Worm (Caenorhabditis elegans) whole organism, young adult: Measurements from ENCODE around the gene ptr-13.

Experiments
- B0336.3 ChIP-seq: fragments of 200-800 bp; sonication (Bioruptor generic); IDR thresholded peaks from 2 replicates; pipeline ENCODE4 v1.3.6; 2022; ENCODE audit warnings: missing genetic modification characterization, missing compliant biosample characterization
- C17E4.6 ChIP-seq: fragments of 200-800 bp; sonication (Bioruptor generic); IDR thresholded peaks from 2 replicates; pipeline ENCODE4 v1.3.6; 2022; ENCODE audit warnings: missing genetic modification reagents, missing genetic modification characterization, missing compliant biosample characterization
- D2030.7 ChIP-seq: fragments of 200-800 bp; sonication (Bioruptor generic); IDR thresholded peaks from 2 replicates; pipeline ENCODE4 v1.3.6; 2022; ENCODE audit warnings: missing genetic modification reagents, missing genetic modification characterization, missing compliant biosample characterization
- F23B12.7 ChIP-seq: sonication (generic microtip); optimal IDR thresholded peaks from 2 replicates; lab custom pipeline; 2017; ENCODE audit warnings: missing genetic modification characterization, mild to moderate bottlenecking, missing compliant biosample characterization, antibody characterized with exemption, moderate library complexity; ENCODE audit not compliant: insufficient read depth
- F37B4.10 ChIP-seq: fragments of 200-800 bp; sonication (Bioruptor generic); IDR thresholded peaks from 2 replicates; pipeline ENCODE4 v1.3.6; 2022; ENCODE audit warnings: missing genetic modification characterization, missing compliant biosample characterization
- F49E8.2 ChIP-seq: sonication (generic microtip); optimal IDR thresholded peaks from 3 replicates; lab custom pipeline; 2017; ENCODE audit warnings: missing genetic modification characterization, mild to moderate bottlenecking, missing compliant biosample characterization, antibody characterized with exemption, moderate library complexity; ENCODE audit not compliant: insufficient read depth
- K11D2.4 ChIP-seq: fragments of 200-800 bp; sonication (Bioruptor generic); IDR thresholded peaks from 2 replicates; pipeline ENCODE4 v1.3.6; 2022; ENCODE audit warnings: missing genetic modification reagents, missing genetic modification characterization, missing compliant biosample characterization
- T26A5.8 ChIP-seq: sonication (generic microtip); optimal IDR thresholded peaks from 2 replicates; lab custom pipeline; 2016; ENCODE audit warnings: missing genetic modification characterization, missing compliant biosample characterization
- Y53G8AR.9 ChIP-seq: fragments of 200-800 bp; sonication (Bioruptor generic); conservative IDR thresholded peaks from 2 replicates; pipeline ENCODE4 v1.3.6; 2022; ENCODE audit warnings: missing genetic modification reagents, missing genetic modification characterization, missing compliant biosample characterization
- Y95B8A.8 ChIP-seq: fragments of 200-800 bp; sonication (Bioruptor generic); IDR thresholded peaks from 2 replicates; pipeline ENCODE4 v1.3.6; 2022; ENCODE audit warnings: missing genetic modification reagents, missing genetic modification characterization, missing compliant biosample characterization
- bed-1 ChIP-seq: fragments of 200-800 bp; sonication (Bioruptor generic); IDR thresholded peaks from 2 replicates; pipeline ENCODE4 v1.3.6; 2022; ENCODE audit warnings: missing genetic modification reagents, missing genetic modification characterization, missing compliant biosample characterization
- cebp-1 ChIP-seq, 2 experiments: fragments of 200-800 bp in 1 of 2; sonication (Bioruptor generic) in 1 of 2; sonication (generic microtip) in 1 of 2; IDR thresholded peaks in 1 of 2; optimal IDR thresholded peaks in 1 of 2; 2 replicates each; pipeline versions ENCODE4 v1.3.6 to Lab custom; 2017 to 2022; ENCODE audit warnings: missing compliant biosample characterization in 2 of 2, missing genetic modification characterization in 2 of 2, mild to moderate bottlenecking in 1 of 2, missing genetic modification reagents in 1 of 2, moderate library complexity in 1 of 2
- ceh-27 ChIP-seq: fragments of 200-800 bp; sonication (Bioruptor generic); optimal IDR thresholded peaks from 2 replicates; lab custom pipeline; 2018; ENCODE audit warnings: mild to moderate bottlenecking, missing genetic modification characterization, moderate library complexity, missing compliant biosample characterization
- dpl-1 ChIP-seq: fragments of 150-350 bp; optimal IDR thresholded peaks from 2 replicates; lab custom pipeline; 2014; ENCODE audit warnings: missing biosample characterization, missing genetic modification reagents, missing genetic modification characterization
- efl-1 ChIP-seq: fragments of 150-350 bp; optimal IDR thresholded peaks from 2 replicates; lab custom pipeline; 2014; ENCODE audit warnings: missing biosample characterization, missing genetic modification reagents, missing genetic modification characterization
- lag-1 ChIP-seq: fragments of 200-800 bp; sonication (Bioruptor generic); IDR thresholded peaks from 2 replicates; pipeline ENCODE4 v1.3.6; 2022; ENCODE audit warnings: missing genetic modification reagents, missing genetic modification characterization, missing compliant biosample characterization
- let-607 ChIP-seq, 2 experiments: fragments of 200-800 bp in 1 of 2; sonication (Bioruptor generic) in 1 of 2; sonication (generic microtip) in 1 of 2; optimal IDR thresholded peaks; 2 replicates each; lab custom pipeline; 2016 to 2018; ENCODE audit warnings: mild to moderate bottlenecking in 2 of 2, missing compliant biosample characterization in 2 of 2, missing genetic modification characterization in 2 of 2, moderate library complexity in 2 of 2, missing genotype in 1 of 2
- lin-40 ChIP-seq: sonication (generic microtip); optimal IDR thresholded peaks from 2 replicates; lab custom pipeline; 2016; ENCODE audit warnings: missing genetic modification characterization, mild to moderate bottlenecking, missing compliant biosample characterization, missing genotype, missing genetic modification reagents
- lsl-1 ChIP-seq: fragments of 200-800 bp; sonication (Bioruptor generic); optimal IDR thresholded peaks from 2 replicates; lab custom pipeline; 2018; ENCODE audit warnings: mild to moderate bottlenecking, missing genetic modification characterization, moderate library complexity, missing compliant biosample characterization
- lsy-27 ChIP-seq: sonication (generic microtip); optimal IDR thresholded peaks from 2 replicates; lab custom pipeline; 2017; ENCODE audit warnings: missing genetic modification characterization, mild to moderate bottlenecking, missing compliant biosample characterization, antibody characterized with exemption, missing genotype, borderline replicate concordance; ENCODE audit not compliant: insufficient read depth
- madf-10 ChIP-seq: sonication (generic microtip); optimal IDR thresholded peaks from 2 replicates; lab custom pipeline; 2016; ENCODE audit warnings: mild to moderate bottlenecking, missing genetic modification characterization, missing compliant biosample characterization
- mcd-1 ChIP-seq: fragments of 200-800 bp; sonication (Bioruptor generic); IDR thresholded peaks from 2 replicates; pipeline ENCODE4 v1.3.6; 2022; ENCODE audit warnings: missing genetic modification reagents, missing genetic modification characterization, missing compliant biosample characterization
- mes-4 ChIP-seq: sonication (generic microtip); optimal IDR thresholded peaks from 2 replicates; lab custom pipeline; 2016; ENCODE audit warnings: missing genotype, missing genetic modification characterization, missing compliant biosample characterization
- mxl-1 ChIP-seq: sonication (generic microtip); optimal IDR thresholded peaks from 2 replicates; lab custom pipeline; 2016; ENCODE audit warnings: missing genetic modification characterization, missing compliant biosample characterization
- nfyb-1 ChIP-seq: fragments of 200-800 bp; sonication (Bioruptor generic); IDR thresholded peaks from 2 replicates; pipeline ENCODE4 v1.3.6; 2022; ENCODE audit warnings: missing genetic modification reagents, missing genetic modification characterization, missing compliant biosample characterization
- nhr-179 ChIP-seq: sonication (generic microtip); optimal IDR thresholded peaks from 2 replicates; lab custom pipeline; 2016; ENCODE audit warnings: mild to moderate bottlenecking, missing genetic modification characterization, missing compliant biosample characterization
- nhr-27 ChIP-seq: fragments of 200-800 bp; sonication (Bioruptor generic); optimal IDR thresholded peaks from 2 replicates; lab custom pipeline; 2018; ENCODE audit warnings: mild to moderate bottlenecking, missing genetic modification characterization, moderate library complexity, missing compliant biosample characterization
- pha-4 ChIP-seq: fragments of 150-350 bp; sonication (generic microtip); optimal IDR thresholded peaks from 2 replicates; lab custom pipeline; 2014; ENCODE audit warnings: missing biosample characterization, missing genetic modification reagents, missing genetic modification characterization
- rec-8 ChIP-seq, 2 experiments: sonication (generic microtip); optimal IDR thresholded peaks; 2 replicates each; lab custom pipeline; 2016; ENCODE audit warnings: mild to moderate bottlenecking in 2 of 2, missing genetic modification characterization in 2 of 2, missing genetic modification reagents in 2 of 2, missing genotype in 2 of 2, missing biosample characterization in 1 of 2, missing compliant biosample characterization in 1 of 2, moderate library complexity in 1 of 2
- rpc-1 ChIP-seq, 2 experiments: fragments of 150-350 bp in 1 of 2; sonication (generic microtip) in 1 of 2; optimal IDR thresholded peaks; 2 replicates each; lab custom pipeline; 2014 to 2018; ENCODE audit warnings: missing biosample characterization in 1 of 2, missing genetic modification characterization in 1 of 2, missing genetic modification reagents in 1 of 2, missing genotype in 1 of 2
- snpc-3.4 ChIP-seq: sonication (generic microtip); optimal IDR thresholded peaks from 2 replicates; lab custom pipeline; 2017; ENCODE audit warnings: missing genetic modification characterization, mild to moderate bottlenecking, missing compliant biosample characterization, antibody characterized with exemption, moderate library complexity, missing genotype, missing genetic modification reagents
- tbx-9 ChIP-seq: sonication (generic microtip); optimal IDR thresholded peaks from 2 replicates; lab custom pipeline; 2016; ENCODE audit warnings: borderline replicate concordance, missing genetic modification characterization, inconsistent platforms, missing compliant biosample characterization
- unc-62 ChIP-seq: fragments of 150-350 bp; optimal IDR thresholded peaks from 2 replicates; lab custom pipeline; 2014; ENCODE audit warnings: missing biosample characterization, missing genetic modification reagents, missing genetic modification characterization
- ztf-18 ChIP-seq: sonication (generic microtip); optimal IDR thresholded peaks from 2 replicates; lab custom pipeline; 2016; ENCODE audit warnings: missing genotype, mild to moderate bottlenecking, missing genetic modification characterization, missing compliant biosample characterization
- ztf-26 ChIP-seq: sonication (generic microtip); optimal IDR thresholded peaks from 2 replicates; lab custom pipeline; 2017; ENCODE audit warnings: missing genetic modification characterization, missing compliant biosample characterization

Gene ptr-13

ce11 chrII:11178737-11179136 lies 16.5 kb upstream of the ptr-13 start:
- no peak for TF ChIP-seq nhr-179
- TF ChIP-seq rpc-1 (optimal IDR thresholded peaks at IDR 0.05; lab: Kevin White, UChicago), result no peak
- TF ChIP-seq rpc-1 (tag; optimal IDR thresholded peaks at IDR 0.05; lab: Kevin White, UChicago), result no peak
- no peak for TF ChIP-seq T26A5.8 (tag; lab: Kevin White, UChicago)
- no peak for TF ChIP-seq nfyb-1 (GFP tag; lab: Robert Waterston, UW)
- no peak for TF ChIP-seq ceh-27
- TF ChIP-seq lsl-1, result no peak
- TF ChIP-seq rec-8 (tag; optimal IDR thresholded peaks at IDR 0.05; lab: Kevin White, UChicago), result no peak
- no peak for TF ChIP-seq tbx-9
- TF ChIP-seq F23B12.7 (tag; lab: Kevin White, UChicago), result no peak
- no peak for TF ChIP-seq pha-4
- TF ChIP-seq C17E4.6 (GFP tag; lab: Robert Waterston, UW), result no peak
- TF ChIP-seq mxl-1 (tag; lab: Kevin White, UChicago), result no peak
- no peak for TF ChIP-seq F49E8.2 (tag; lab: Kevin White, UChicago)
- TF ChIP-seq efl-1, result no peak
- no peak for TF ChIP-seq snpc-3.4 (tag; lab: Kevin White, UChicago)

ce11 chrII:11177376-11177775 lies 15.1 kb upstream of the ptr-13 start, which contains the start of gene F37H8.6:
Gene F37H8.6 (minus strand): TSS chrII:11177476.
- TF ChIP-seq unc-62 (GFP tag; lab: Kevin White, UChicago), result no peak
- no peak for TF ChIP-seq Y53G8AR.9 (GFP tag; lab: Robert Waterston, UW)
- TF ChIP-seq B0336.3 (GFP tag; lab: Robert Waterston, UW), result no peak
- TF ChIP-seq madf-10 (tag; lab: Kevin White, UChicago), result no peak
- TF ChIP-seq lag-1 (GFP tag; lab: Robert Waterston, UW), result no peak
- no peak for TF ChIP-seq bed-1 (GFP tag; lab: Robert Waterston, UW)
- no peak for TF ChIP-seq nhr-179
- TF ChIP-seq ztf-18 (tag; lab: Kevin White, UChicago), result no peak
- no peak for TF ChIP-seq lsy-27
- no peak for TF ChIP-seq ztf-26 (tag; lab: Kevin White, UChicago)
- TF ChIP-seq Y95B8A.8 (GFP tag; lab: Robert Waterston, UW), result no peak
- no peak for TF ChIP-seq nhr-27
- no peak for TF ChIP-seq dpl-1 (GFP tag; lab: Kevin White, UChicago)

ce11 chrII:11176441-11176840 lies 14.2 kb upstream of the ptr-13 start:
- TF ChIP-seq lin-40 (tag; lab: Kevin White, UChicago) (no peak), F37B4.10 (GFP tag; lab: Robert Waterston, UW) (no peak), K11D2.4 (0 out of 2 replicates have a peak, but pooled peaks have one; percentile 18), cebp-1 (GFP tag; IDR thresholded peaks at IDR 0.05; lab: Robert Waterston, UW) (peak; percentile 53; the same call in 1 of the 2 replicates), cebp-1 (tag; optimal IDR thresholded peaks at IDR 0.05; lab: Kevin White, UChicago) (peak; percentile 69), D2030.7 (GFP tag; lab: Robert Waterston, UW) (no peak), mcd-1 (GFP tag; lab: Robert Waterston, UW) (peak; percentile 36; the same call in 1 of the 2 replicates)
- TF ChIP-seq, all 124 proteins: peak for 3

ce11 chrII:11175347-11175746 lies 13.1 kb upstream of the ptr-13 start:
- TF ChIP-seq mcd-1 (GFP tag; lab: Robert Waterston, UW), result peak; percentile 59
- TF ChIP-seq let-607 (tag; optimal IDR thresholded peaks at IDR 0.05; lab: Kevin White, UChicago), result peak in 1 of 2 experiments; percentile 74
- TF ChIP-seq mes-4 (tag; lab: Kevin White, UChicago), result no peak
